Fruit fly (Drosophila melanogaster): ENCODE measurements around the gene Acbp1.
A peak's percentile ranks its signal among the peaks of the same experiment; 100 is the strongest.

Acbp1 gene

dm6 chr2L:8198757-8199156 lies 36.5 kb upstream of the Acbp1 start, which contains the start of gene PGAP5 (continued):
- peak; percentile 28 for TF ChIP-seq nmo (GFP tag; optimal IDR thresholded peaks at IDR 0.05)
- peak; percentile 96 for TF ChIP-seq Dp (GFP tag; optimal IDR thresholded peaks at IDR 0.05)
- TF ChIP-seq ttk (GFP tag; IDR thresholded peaks at IDR 0.05), result no peak
- TF ChIP-seq sob (GFP tag; IDR thresholded peaks at IDR 0.05), result peak; percentile 62
- TF ChIP-seq aop (GFP tag; IDR thresholded peaks at IDR 0.05), result peak; percentile 22; the same call in 1 of the 2 replicates
- TF ChIP-seq nerfin-2 (GFP tag; IDR thresholded peaks at IDR 0.05; ENCODE audit: partially characterized antibody), result peak; percentile 74
- TF ChIP-seq CrebB (tag; optimal IDR thresholded peaks at IDR 0.05), result no peak
- TF ChIP-seq zen2 (GFP tag; IDR thresholded peaks at IDR 0.05; ENCODE audit: partially characterized antibody), result peak; percentile 88
- TF ChIP-seq ase (GFP tag; IDR thresholded peaks at IDR 0.05), result no peak
- TF ChIP-seq dm (GFP tag; optimal IDR thresholded peaks at IDR 0.05), result no peak
- TF ChIP-seq CG1792 (GFP tag; optimal IDR thresholded peaks at IDR 0.05), result no peak
- no peak for TF ChIP-seq CG17385 (GFP tag; optimal IDR thresholded peaks at IDR 0.05)
- no peak for TF ChIP-seq CG7745 (tag; optimal IDR thresholded peaks at IDR 0.05)
- peak; percentile 90 for TF ChIP-seq CG16813 (GFP tag; IDR thresholded peaks at IDR 0.05; ENCODE audit: partially characterized antibody)
- no peak for TF ChIP-seq danr (GFP tag; IDR thresholded peaks at IDR 0.05)
- TF ChIP-seq CG5180 (GFP tag; optimal IDR thresholded peaks at IDR 0.05), result no peak
- TF ChIP-seq knrl (GFP tag; IDR thresholded peaks at IDR 0.05; ENCODE audit: partially characterized antibody), result peak; percentile 91
- TF ChIP-seq phol (tag; optimal IDR thresholded peaks at IDR 0.05), result peak; percentile 20
- 0 out of 3 replicates have a peak, but pooled peaks have one; percentile 17 for TF ChIP-seq ci (GFP tag; IDR thresholded peaks at IDR 0.05)
- peak; percentile 92 for TF ChIP-seq CG42726 (GFP tag; IDR thresholded peaks at IDR 0.05; ENCODE audit: partially characterized antibody)
- TF ChIP-seq otp (GFP tag; IDR thresholded peaks at IDR 0.05), result no peak
- no peak for TF ChIP-seq Oli (tag; optimal IDR thresholded peaks at IDR 0.05)
- TF ChIP-seq CG6683 (GFP tag; optimal IDR thresholded peaks at IDR 0.05), result no peak
- TF ChIP-seq Med (GFP tag), result peak; percentile 86
- TF ChIP-seq vfl (GFP tag; optimal IDR thresholded peaks at IDR 0.05), result no peak
- no peak for TF ChIP-seq CG31224 (GFP tag; IDR thresholded peaks at IDR 0.05)
- no peak for TF ChIP-seq p53 (GFP tag; optimal IDR thresholded peaks at IDR 0.05)
- TF ChIP-seq B-H1 (GFP tag; IDR thresholded peaks at IDR 0.05), result no peak
- TF ChIP-seq gce (GFP tag; IDR thresholded peaks at IDR 0.05), result no peak
- no peak for TF ChIP-seq Side (GFP tag; optimal IDR thresholded peaks at IDR 0.05)
- no peak for TF ChIP-seq Dip3 (GFP tag; optimal IDR thresholded peaks at IDR 0.05)
- no peak for TF ChIP-seq wdn (GFP tag; IDR thresholded peaks at IDR 0.05)
- TF ChIP-seq GATAe (GFP tag; conservative IDR thresholded peaks at IDR 0.05), result no peak
- peak; percentile 94 for TF ChIP-seq bbx (GFP tag; IDR thresholded peaks at IDR 0.05; ENCODE audit: partially characterized antibody)
- TF ChIP-seq CG32772 (GFP tag; IDR thresholded peaks at IDR 0.05), result no peak
- TF ChIP-seq CG15514 (GFP tag; optimal IDR thresholded peaks at IDR 0.05), result peak; percentile 69
- no peak for TF ChIP-seq ro (GFP tag; IDR thresholded peaks at IDR 0.05)
- no peak for TF ChIP-seq CG13296 (GFP tag; optimal IDR thresholded peaks at IDR 0.05)
- no peak for TF ChIP-seq CG17829 (tag; optimal IDR thresholded peaks at IDR 0.05)
- no peak for TF ChIP-seq CG10366 (GFP tag; IDR thresholded peaks at IDR 0.05)
- TF ChIP-seq Sry-δ (GFP tag; optimal IDR thresholded peaks at IDR 0.05), result peak; percentile 91
- no peak for TF ChIP-seq Poxn (GFP tag; IDR thresholded peaks at IDR 0.05)
- no peak for TF ChIP-seq CG4282 (GFP tag; optimal IDR thresholded peaks at IDR 0.05)
- peak; percentile 81 for TF ChIP-seq tna (GFP tag; IDR thresholded peaks at IDR 0.05; ENCODE audit: partially characterized antibody)
- TF ChIP-seq her (GFP tag; optimal IDR thresholded peaks at IDR 0.05), result no peak
- TF ChIP-seq CG9609 (GFP tag; optimal IDR thresholded peaks at IDR 0.05), result no peak
- no peak for TF ChIP-seq Fer3 (tag; optimal IDR thresholded peaks at IDR 0.05)
- TF ChIP-seq CG13287 (GFP tag; IDR thresholded peaks at IDR 0.05; ENCODE audit: partially characterized antibody), result peak; percentile 99
- no peak for TF ChIP-seq bigmax (GFP tag; optimal IDR thresholded peaks at IDR 0.05)
- no peak for TF ChIP-seq wek (GFP tag; optimal IDR thresholded peaks at IDR 0.05)
- no peak for TF ChIP-seq abd-A (tag; optimal IDR thresholded peaks at IDR 0.05)

All from whole organism, embryonic.